Fruit fly (Drosophila melanogaster) S2 (cell line): ENCODE measurements around the gene CG15548.

ENCODE experiments used
- CG8478 ChIP-seq: fragments of >200 bp; optimal IDR thresholded peaks from 2 replicates; lab custom pipeline; 2018
- CTCF ChIP-seq, 2 experiments: fragments of >200 bp; optimal IDR thresholded peaks; 2 replicates each; lab custom pipeline; 2018

CG15548 gene

dm6 chr3R:30940234-30940633, 19.3 kb upstream of the CG15548 start:
- TF ChIP-seq CTCF (optimal IDR thresholded peaks at IDR 0.05; lab: Kevin White, UChicago) (no peak), CG8478 (lab: Kevin White, UChicago) (no peak)

dm6 chr3R:30946352-30946751, 13.1 kb upstream of the CG15548 start:
- TF ChIP-seq CTCF (optimal IDR thresholded peaks at IDR 0.05; lab: Kevin White, UChicago) (peak; percentile 77 to 85), CG8478 (lab: Kevin White, UChicago) (no peak)

dm6 chr3R:30964220-30964619, 4.7 kb downstream of the CG15548 start, which contains the start of gene Ctr1C:
Gene Ctr1C (minus strand): TSS chr3R:30964320.
- TF ChIP-seq CTCF (optimal IDR thresholded peaks at IDR 0.05; lab: Kevin White, UChicago) (no peak), CG8478 (lab: Kevin White, UChicago) (no peak)

dm6 chr3R:30989948-30990347, 30.4 kb downstream of the CG15548 start, which contains the start of gene CG31008:
Gene CG31008 (minus strand): TSS chr3R:30990006.
- TF ChIP-seq CTCF (optimal IDR thresholded peaks at IDR 0.05; lab: Kevin White, UChicago) (peak; percentile 77 to 78), CG8478 (lab: Kevin White, UChicago) (no peak)

dm6 chr3R:30992357-30992756, 32.9 kb downstream of the CG15548 start, which contains the start of gene CG31007:
Gene CG31007 (minus strand): TSS chr3R:30992457.
- TF ChIP-seq CTCF (optimal IDR thresholded peaks at IDR 0.05; lab: Kevin White, UChicago) (no peak), CG8478 (lab: Kevin White, UChicago) (no peak)

- TF ChIP-seq CTCF (optimal IDR thresholded peaks at IDR 0.05; lab: Kevin White, UChicago) (no peak), CG8478 (lab: Kevin White, UChicago) (no peak)
Measured at dm6 chr3R:31006599-31006998, 47.1 kb downstream of the CG15548 start.

- TF ChIP-seq CG8478 (lab: Kevin White, UChicago) = no peak
- no peak for TF ChIP-seq CTCF (optimal IDR thresholded peaks at IDR 0.05; lab: Kevin White, UChicago)
Measured at dm6 chr3R:31010086-31010485, 50.6 kb downstream of the CG15548 start.
